Worm (Caenorhabditis elegans): Measurements from ENCODE around the gene F02C12.2.

F02C12.2 gene

ce11 chrX:13442446-13442845, 43.3 kb upstream of the F02C12.2 start (continued):
- peak; percentile 56; the same call in 1 of the 2 replicates for TF ChIP-seq lin-38 (GFP tag; IDR thresholded peaks at IDR 0.05)
- TF ChIP-seq php-3 (GFP tag; IDR thresholded peaks at IDR 0.05), result peak; percentile 27; the same call in 1 of the 2 replicates
- no peak for TF ChIP-seq cey-2 (tag; optimal IDR thresholded peaks at IDR 0.05; ENCODE audit: borderline replicate concordance, insufficient read depth)
- TF ChIP-seq egl-27 (tag; optimal IDR thresholded peaks at IDR 0.05), result no peak
- 0 out of 2 replicates have a peak, but pooled peaks have one; percentile 61 for TF ChIP-seq dmd-8 (GFP tag; IDR thresholded peaks at IDR 0.05)
- TF ChIP-seq lin-29 (GFP tag; IDR thresholded peaks at IDR 0.05), result 0 out of 2 replicates have a peak, but pooled peaks have one; percentile 44
- TF ChIP-seq lim-7 (GFP tag; IDR thresholded peaks at IDR 0.05), result peak; percentile 63
- no peak for TF ChIP-seq ceh-32 (tag; optimal IDR thresholded peaks at IDR 0.05; ENCODE audit: poor library complexity)
- TF ChIP-seq nhr-25 (tag; optimal IDR thresholded peaks at IDR 0.05; ENCODE audit: borderline replicate concordance, insufficient read depth), result no peak
- TF ChIP-seq unc-130 (GFP tag; optimal IDR thresholded peaks at IDR 0.05), result no peak
- TF ChIP-seq R02D3.7 (tag; optimal IDR thresholded peaks at IDR 0.05), result no peak
- peak; percentile 56 for TF ChIP-seq nhr-102 (tag; optimal IDR thresholded peaks at IDR 0.05)
- TF ChIP-seq fkh-10 (GFP tag; optimal IDR thresholded peaks at IDR 0.05), result peak; percentile 32
- TF ChIP-seq nhr-77 (tag; optimal IDR thresholded peaks at IDR 0.05), result peak; percentile 19
- no peak for TF ChIP-seq lsy-2 (tag; optimal IDR thresholded peaks at IDR 0.05)
- TF ChIP-seq hif-1 (tag; optimal IDR thresholded peaks at IDR 0.05), result no peak
- no peak for TF ChIP-seq duxl-1 (tag; optimal IDR thresholded peaks at IDR 0.05; ENCODE audit: poor library complexity)
- TF ChIP-seq nhr-42 (GFP tag; IDR thresholded peaks at IDR 0.05), result 0 out of 2 replicates have a peak, but pooled peaks have one; percentile 67
- 0 out of 2 replicates have a peak, but pooled peaks have one; percentile 11 for TF ChIP-seq mxl-2 (GFP tag; conservative IDR thresholded peaks at IDR 0.05)
- TF ChIP-seq daf-8 (GFP tag; IDR thresholded peaks at IDR 0.05), result no peak
- TF ChIP-seq pqm-1 (tag; optimal IDR thresholded peaks at IDR 0.05), result no peak
- no peak for TF ChIP-seq ceh-82 (tag; optimal IDR thresholded peaks at IDR 0.05)
- no peak for TF ChIP-seq lir-3 (tag; optimal IDR thresholded peaks at IDR 0.05)
- peak; percentile 77 for TF ChIP-seq vab-7 (GFP tag; IDR thresholded peaks at IDR 0.05)
- TF ChIP-seq aha-1 (tag), result no peak
- no peak for TF ChIP-seq nhr-76 (tag; optimal IDR thresholded peaks at IDR 0.05)
- TF ChIP-seq dpl-1 (GFP tag; optimal IDR thresholded peaks at IDR 0.05), result peak; percentile 5
- 0 out of 2 replicates have a peak, but pooled peaks have one; percentile 53 for TF ChIP-seq arid-1 (GFP tag; conservative IDR thresholded peaks at IDR 0.05)
- TF ChIP-seq dve-1 (tag; optimal IDR thresholded peaks at IDR 0.05; ENCODE audit: insufficient read depth), result peak; percentile 38
- no peak for TF ChIP-seq nhr-237 (tag; optimal IDR thresholded peaks at IDR 0.05)
- TF ChIP-seq mxl-3 (GFP tag; optimal IDR thresholded peaks at IDR 0.05), result peak; percentile 38
- no peak for TF ChIP-seq mdt-29 (GFP tag; IDR thresholded peaks at IDR 0.05)
- TF ChIP-seq F44E2.7 (GFP tag; IDR thresholded peaks at IDR 0.05), result no peak
- no peak for TF ChIP-seq Y75B8A.6 (GFP tag; IDR thresholded peaks at IDR 0.05)
- TF ChIP-seq zip-11 (GFP tag; IDR thresholded peaks at IDR 0.05), result 0 out of 2 replicates have a peak, but pooled peaks have one; percentile 27
- no peak for TF ChIP-seq Y5F2A.4 (GFP tag; optimal IDR thresholded peaks at IDR 0.05)
- TF ChIP-seq ceh-28 (tag; optimal IDR thresholded peaks at IDR 0.05), result no peak
- TF ChIP-seq aly-2 (tag; optimal IDR thresholded peaks at IDR 0.05), result no peak
- TF ChIP-seq zag-1 (tag; optimal IDR thresholded peaks at IDR 0.05), result no peak
- TF ChIP-seq T20F7.1 (GFP tag; optimal IDR thresholded peaks at IDR 0.05), result no peak
- no peak for TF ChIP-seq lin-15B (tag; optimal IDR thresholded peaks at IDR 0.05)
- no peak for TF ChIP-seq unc-62 (GFP tag; optimal IDR thresholded peaks at IDR 0.05 in 1 of 2)
- no peak for TF ChIP-seq unc-62 (tag; optimal IDR thresholded peaks at IDR 0.05)
- no peak for TF ChIP-seq attf-4 (tag; optimal IDR thresholded peaks at IDR 0.05)
- TF ChIP-seq sdz-12 (GFP tag; optimal IDR thresholded peaks at IDR 0.05), result no peak
- TF ChIP-seq ZK546.5 (tag; optimal IDR thresholded peaks at IDR 0.05), result no peak
- TF ChIP-seq daf-19 (GFP tag; conservative IDR thresholded peaks at IDR 0.05), result no peak
- 0 out of 2 replicates have a peak, but pooled peaks have one; percentile 63 for TF ChIP-seq Y105C5A.15 (GFP tag; IDR thresholded peaks at IDR 0.05)

Data from whole organism, L4 larva.